Worm (Caenorhabditis elegans) whole organism, L4 larva: ENCODE results near the gene F09A5.2.

ENCODE experiments used
- F10B5.3 ChIP-seq: sonication (generic microtip); optimal IDR thresholded peaks from 2 replicates; lab custom pipeline; 2016; ENCODE audit warnings: mild to moderate bottlenecking, missing genetic modification characterization, missing compliant biosample characterization
- Y105C5A.15 ChIP-seq: fragments of 200-800 bp; sonication (Bioruptor generic); IDR thresholded peaks from 2 replicates; pipeline ENCODE4 v1.3.6; 2022; ENCODE audit warnings: missing genetic modification characterization, missing compliant biosample characterization
- aha-1 ChIP-seq: fragments of 150-350 bp; peaks from one replicate; lab custom pipeline; 2014; ENCODE audit warnings: missing biosample characterization, missing genetic modification characterization
- ama-1 ChIP-seq: fragments of 150-350 bp; optimal IDR thresholded peaks from 2 replicates; lab custom pipeline; 2014; ENCODE audit warnings: inconsistent platforms, mixed read lengths
- arid-1 ChIP-seq: fragments of 200-800 bp; sonication (Bioruptor generic); conservative IDR thresholded peaks from 2 replicates; pipeline ENCODE4 v1.3.6; 2022; ENCODE audit warnings: missing genetic modification reagents, missing genetic modification characterization, missing compliant biosample characterization
- ceh-28 ChIP-seq: fragments of 150-350 bp; optimal IDR thresholded peaks from 2 replicates; lab custom pipeline; 2014; ENCODE audit warnings: missing biosample characterization, missing genetic modification reagents, missing genetic modification characterization
- ceh-32 ChIP-seq: sonication (generic microtip); optimal IDR thresholded peaks from 2 replicates; lab custom pipeline; 2016; ENCODE audit warnings: mild to moderate bottlenecking, missing genetic modification characterization, missing compliant biosample characterization; ENCODE audit not compliant: poor library complexity
- daf-19 ChIP-seq: fragments of 200-800 bp; sonication (Bioruptor generic); conservative IDR thresholded peaks from 2 replicates; pipeline ENCODE4 v1.3.6; 2022; ENCODE audit warnings: missing genetic modification characterization, missing compliant biosample characterization
- daf-8 ChIP-seq: fragments of 200-800 bp; sonication (Bioruptor generic); IDR thresholded peaks from 2 replicates; pipeline ENCODE4 v1.3.6; 2022; ENCODE audit warnings: missing genetic modification characterization, missing compliant biosample characterization
- dmd-6 ChIP-seq: fragments of 200-800 bp; sonication (Bioruptor generic); IDR thresholded peaks from 2 replicates; pipeline ENCODE4 v1.3.6; 2022; ENCODE audit warnings: missing genetic modification reagents, missing genetic modification characterization, missing compliant biosample characterization
- dve-1 ChIP-seq: sonication (generic microtip); optimal IDR thresholded peaks from 2 replicates; lab custom pipeline; 2017; ENCODE audit warnings: antibody characterized with exemption, mild to moderate bottlenecking, missing genetic modification characterization, missing compliant biosample characterization; ENCODE audit not compliant: insufficient read depth
- gei-8 ChIP-seq: fragments of 200-800 bp; sonication (Bioruptor generic); optimal IDR thresholded peaks from 2 replicates; lab custom pipeline; 2018; ENCODE audit warnings: mild to moderate bottlenecking, missing genetic modification characterization, missing compliant biosample characterization
- hlh-11 ChIP-seq: fragments of 200-800 bp; sonication (Bioruptor generic); optimal IDR thresholded peaks from 2 replicates; lab custom pipeline; 2018; ENCODE audit warnings: mild to moderate bottlenecking, missing genetic modification characterization, missing compliant biosample characterization
- hlh-30 ChIP-seq: sonication (generic microtip); optimal IDR thresholded peaks from 2 replicates; lab custom pipeline; 2017; ENCODE audit warnings: antibody characterized with exemption, mild to moderate bottlenecking, missing genetic modification characterization, missing compliant biosample characterization; ENCODE audit not compliant: insufficient read depth
- lin-38 ChIP-seq: fragments of 200-800 bp; sonication (Bioruptor generic); IDR thresholded peaks from 2 replicates; pipeline ENCODE4 v1.3.6; 2022; ENCODE audit warnings: missing genetic modification reagents, missing genetic modification characterization, missing compliant biosample characterization
- madf-9 ChIP-seq: fragments of 200-800 bp; sonication (Bioruptor generic); conservative IDR thresholded peaks from 2 replicates; pipeline ENCODE4 v1.3.6; 2022; ENCODE audit warnings: missing genetic modification reagents, missing genetic modification characterization, missing compliant biosample characterization
- mdl-1 ChIP-seq, 2 experiments: fragments of 150-350 bp in 1 of 2; sonication (generic microtip) in 1 of 2; optimal IDR thresholded peaks; 2 replicates each; lab custom pipeline; 2014 to 2017; ENCODE audit warnings: missing biosample characterization in 2 of 2, missing genetic modification characterization in 2 of 2
- mes-2 ChIP-seq: sonication (generic microtip); optimal IDR thresholded peaks from 2 replicates; lab custom pipeline; 2016; ENCODE audit warnings: missing genotype, mild to moderate bottlenecking, missing genetic modification characterization, missing compliant biosample characterization; ENCODE audit not compliant: poor library complexity, severe bottlenecking
- mxl-2 ChIP-seq: fragments of 200-800 bp; sonication (Bioruptor generic); conservative IDR thresholded peaks from 2 replicates; pipeline ENCODE4 v1.3.6; 2022; ENCODE audit warnings: missing genetic modification reagents, missing genetic modification characterization, missing compliant biosample characterization
- mxl-3 ChIP-seq: fragments of 200-800 bp; sonication (Bioruptor generic); optimal IDR thresholded peaks from 2 replicates; lab custom pipeline; 2018; ENCODE audit warnings: mild to moderate bottlenecking, missing genetic modification characterization, missing compliant biosample characterization
- nhr-102 ChIP-seq: sonication (generic microtip); optimal IDR thresholded peaks from 2 replicates; lab custom pipeline; 2016; ENCODE audit warnings: mild to moderate bottlenecking, missing genetic modification characterization, moderate library complexity, missing compliant biosample characterization
- nhr-11 ChIP-seq: fragments of 150-350 bp; optimal IDR thresholded peaks from 2 replicates; lab custom pipeline; 2014; ENCODE audit warnings: missing biosample characterization, missing genetic modification characterization
- nhr-28 ChIP-seq: fragments of 150-350 bp; optimal IDR thresholded peaks from 2 replicates; lab custom pipeline; 2014; ENCODE audit warnings: missing biosample characterization, missing genetic modification characterization
- php-3 ChIP-seq: fragments of 200-800 bp; sonication (Bioruptor generic); IDR thresholded peaks from 2 replicates; pipeline ENCODE4 v1.3.6; 2022; ENCODE audit warnings: missing genetic modification reagents, missing genetic modification characterization, missing compliant biosample characterization
- rbr-2 ChIP-seq: sonication (generic microtip); optimal IDR thresholded peaks from 2 replicates; lab custom pipeline; 2016; ENCODE audit warnings: missing genotype, missing genetic modification characterization, missing compliant biosample characterization
- snpc-1.2 ChIP-seq: fragments of 200-800 bp; sonication (Bioruptor generic); IDR thresholded peaks from 2 replicates; pipeline ENCODE4 v1.3.6; 2022; ENCODE audit warnings: missing genetic modification reagents, missing genetic modification characterization, missing compliant biosample characterization
- tag-97 ChIP-seq: fragments of 200-800 bp; sonication (Bioruptor generic); IDR thresholded peaks from 2 replicates; pipeline ENCODE4 v1.3.6; 2022; ENCODE audit warnings: missing genetic modification characterization, missing compliant biosample characterization
- unc-62 ChIP-seq, 3 experiments: fragments of 150-350 bp in 1 of 3; sonication (generic microtip); optimal IDR thresholded peaks in 2 of 3; peaks in 1 of 3; 1 replicate in 1 of 3; 2 replicates in 2 of 3; lab custom pipeline; 2014 to 2017; ENCODE audit warnings: missing biosample characterization in 3 of 3, missing genetic modification characterization in 3 of 3, missing genetic modification reagents in 3 of 3, missing genotype in 1 of 3
- vab-7 ChIP-seq: fragments of 200-800 bp; sonication (Bioruptor generic); IDR thresholded peaks from 2 replicates; pipeline ENCODE4 v1.3.6; 2022; ENCODE audit warnings: missing genetic modification reagents, missing genetic modification characterization, missing compliant biosample characterization
- zag-1 ChIP-seq: fragments of 150-350 bp; optimal IDR thresholded peaks from 2 replicates; lab custom pipeline; 2014; ENCODE audit warnings: missing biosample characterization, missing genetic modification characterization
- zip-11 ChIP-seq: fragments of 200-800 bp; sonication (Bioruptor generic); IDR thresholded peaks from 2 replicates; pipeline ENCODE4 v1.3.6; 2022; ENCODE audit warnings: missing genetic modification characterization, missing compliant biosample characterization
- ztf-11 ChIP-seq: fragments of 150-350 bp; optimal IDR thresholded peaks from 2 replicates; lab custom pipeline; 2014; ENCODE audit warnings: missing biosample characterization, missing genetic modification characterization
- ztf-7 ChIP-seq: fragments of 150-350 bp; optimal IDR thresholded peaks from 2 replicates; lab custom pipeline; 2014; ENCODE audit warnings: missing biosample characterization, missing genetic modification characterization

Gene F09A5.2

ce11 chrX:13139493-13139892 lies 4.6 kb downstream of the F09A5.2 start, which contains the start of gene ttr-34:
Gene ttr-34, plus strand, starts transcription at chrX:13139793.
- TF ChIP-seq mxl-2: no peak
- TF ChIP-seq unc-62 (GFP tag; optimal IDR thresholded peaks at IDR 0.05 in 1 of 2; lab: Kevin White, UChicago): peak in 1 of 2 experiments; percentile 14
- TF ChIP-seq unc-62 (tag; optimal IDR thresholded peaks at IDR 0.05; lab: Kevin White, UChicago): no peak
- peak; percentile 32 for TF ChIP-seq dve-1
- no peak for TF ChIP-seq vab-7 (GFP tag; lab: Robert Waterston, UW)
- no peak for TF ChIP-seq daf-8 (GFP tag; lab: Robert Waterston, UW)
- TF ChIP-seq, all 104 proteins: peak for 2

- no peak for TF ChIP-seq tag-97
- TF ChIP-seq mdl-1 (tag; optimal IDR thresholded peaks at IDR 0.05; lab: Kevin White, UChicago): peak in 1 of 2 experiments; percentile 56
- TF ChIP-seq hlh-11 (tag; lab: Kevin White, UChicago): peak; percentile 66
- TF ChIP-seq ceh-28 (tag; lab: Kevin White, UChicago): no peak
- TF ChIP-seq unc-62 (GFP tag; optimal IDR thresholded peaks at IDR 0.05 in 1 of 2; lab: Kevin White, UChicago): peak in 1 of 2 experiments; percentile 99
- TF ChIP-seq unc-62 (tag; optimal IDR thresholded peaks at IDR 0.05; lab: Kevin White, UChicago): no peak
- no peak for TF ChIP-seq ceh-32 (tag; lab: Kevin White, UChicago)
- 0 out of 2 replicates have a peak, but pooled peaks have one; percentile 19 for TF ChIP-seq arid-1
- no peak for TF ChIP-seq zag-1
- peak; percentile 79 for TF ChIP-seq mxl-3 (GFP tag; lab: Kevin White, UChicago)
- TF ChIP-seq gei-8 (GFP tag; lab: Kevin White, UChicago): no peak
- TF ChIP-seq ama-1: no peak
- peak; percentile 53; the same call in 1 of the 2 replicates for TF ChIP-seq php-3 (GFP tag; lab: Robert Waterston, UW)
- TF ChIP-seq aha-1 (tag; lab: Kevin White, UChicago): peak; percentile 5
- peak; percentile 14 for TF ChIP-seq dve-1
- no peak for TF ChIP-seq lin-38 (GFP tag; lab: Robert Waterston, UW)
- no peak for TF ChIP-seq zip-11 (GFP tag; lab: Robert Waterston, UW)
- peak; percentile 91 for TF ChIP-seq hlh-30 (tag; lab: Kevin White, UChicago)
- peak; percentile 6 for TF ChIP-seq nhr-11 (tag; lab: Kevin White, UChicago)
- TF ChIP-seq vab-7 (GFP tag; lab: Robert Waterston, UW): no peak
- no peak for TF ChIP-seq Y105C5A.15 (GFP tag; lab: Robert Waterston, UW)
- TF ChIP-seq ztf-7: no peak
- TF ChIP-seq nhr-28 (tag; lab: Kevin White, UChicago): peak; percentile 21
- peak; percentile 31; the same call in 1 of the 2 replicates for TF ChIP-seq dmd-6 (GFP tag; lab: Robert Waterston, UW)
- no peak for TF ChIP-seq madf-9 (GFP tag; lab: Robert Waterston, UW)
- TF ChIP-seq mes-2: peak; percentile 17
- no peak for TF ChIP-seq snpc-1.2 (GFP tag; lab: Robert Waterston, UW)
- no peak for TF ChIP-seq ztf-11 (tag; lab: Kevin White, UChicago)
- peak; percentile 8 for TF ChIP-seq F10B5.3
- no peak for TF ChIP-seq daf-19 (GFP tag; lab: Robert Waterston, UW)
- TF ChIP-seq daf-8 (GFP tag; lab: Robert Waterston, UW): no peak
These were observed 6.5 kb downstream of the F09A5.2 start, which contains the start of gene F09A5.3 for ce11 chrX:13141440-13141839. Gene F09A5.3, plus strand, starts transcription at chrX:13141601.

- TF ChIP-seq nhr-102 (tag; lab: Kevin White, UChicago) (peak; percentile 6), daf-19 (GFP tag; lab: Robert Waterston, UW) (no peak), rbr-2 (tag; lab: Kevin White, UChicago) (peak; percentile 43)
These were observed 8.3 kb downstream of the F09A5.2 start for ce11 chrX:13143236-13143635.
